Fruit fly (Drosophila melanogaster) S2 (cell line): ENCODE results near the gene CG32588.

ENCODE experiments used
- CG8478 ChIP-seq: fragments of >200 bp; optimal IDR thresholded peaks from 2 replicates; lab custom pipeline; 2018
- CTCF ChIP-seq, 2 experiments: fragments of >200 bp; optimal IDR thresholded peaks; 2 replicates each; lab custom pipeline; 2018

DNA sequence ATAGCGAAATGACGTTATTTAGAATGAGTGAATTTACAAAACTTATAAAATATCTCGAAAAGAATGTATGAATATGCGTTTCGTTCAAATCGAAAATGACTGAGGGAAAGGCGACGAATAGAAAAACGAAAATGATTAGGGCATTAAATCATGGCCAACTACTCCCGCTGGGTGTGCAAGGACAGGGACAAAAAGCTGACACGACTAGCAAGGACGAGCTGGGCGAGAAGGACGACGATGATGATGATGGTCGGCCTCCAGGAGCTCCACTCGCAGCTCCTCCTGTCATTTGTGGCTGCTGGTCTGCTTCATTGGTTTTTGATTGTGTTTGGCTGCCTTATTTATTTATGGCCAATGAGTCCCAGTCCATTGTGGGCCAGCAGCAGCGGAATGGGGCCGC is 17.0 kb upstream of the CG32588 start, which contains the start of gene CG43076:
- no peak for TF ChIP-seq CG8478 (lab: Kevin White, UChicago)
- TF ChIP-seq CTCF (optimal IDR thresholded peaks at IDR 0.05; lab: Kevin White, UChicago): no peak
